Worm (Caenorhabditis elegans) whole organism, L4 larva: ENCODE measurements around the gene D1086.11.

ENCODE experiments used
- F49E8.2 ChIP-seq: sonication (generic microtip); optimal IDR thresholded peaks from 2 replicates; lab custom pipeline; 2016; ENCODE audit warnings: missing compliant biosample characterization, mild to moderate bottlenecking, missing genetic modification characterization, borderline replicate concordance
- R02D3.7 ChIP-seq: fragments of 150-350 bp; sonication (generic microtip); optimal IDR thresholded peaks from 3 replicates; lab custom pipeline; 2014; ENCODE audit warnings: missing biosample characterization, missing genetic modification characterization
- ZK337.2 ChIP-seq: fragments of 200-800 bp; sonication (Bioruptor generic); IDR thresholded peaks from 2 replicates; pipeline ENCODE4 v1.3.6; 2022; ENCODE audit warnings: missing genetic modification reagents, missing genetic modification characterization, missing compliant biosample characterization
- aha-1 ChIP-seq: fragments of 150-350 bp; peaks from one replicate; lab custom pipeline; 2014; ENCODE audit warnings: missing biosample characterization, missing genetic modification characterization
- ama-1 ChIP-seq: fragments of 150-350 bp; optimal IDR thresholded peaks from 2 replicates; lab custom pipeline; 2014; ENCODE audit warnings: inconsistent platforms, mixed read lengths
- ceh-20 ChIP-seq: fragments of 200-800 bp; sonication (Bioruptor generic); IDR thresholded peaks from 2 replicates; pipeline ENCODE4 v1.3.6; 2022; ENCODE audit warnings: missing genetic modification reagents, missing genetic modification characterization, missing compliant biosample characterization
- ceh-32 ChIP-seq: sonication (generic microtip); optimal IDR thresholded peaks from 2 replicates; lab custom pipeline; 2016; ENCODE audit warnings: mild to moderate bottlenecking, missing genetic modification characterization, missing compliant biosample characterization; ENCODE audit not compliant: poor library complexity
- cey-2 ChIP-seq: sonication (generic microtip); optimal IDR thresholded peaks from 3 replicates; lab custom pipeline; 2017; ENCODE audit warnings: missing genetic modification characterization, mild to moderate bottlenecking, missing compliant biosample characterization, antibody characterized with exemption, borderline replicate concordance; ENCODE audit not compliant: insufficient read depth
- daf-12 ChIP-seq: fragments of 150-350 bp; optimal IDR thresholded peaks from 2 replicates; lab custom pipeline; 2014; ENCODE audit warnings: missing biosample characterization, missing genetic modification reagents, missing genetic modification characterization
- daf-19 ChIP-seq: fragments of 200-800 bp; sonication (Bioruptor generic); conservative IDR thresholded peaks from 2 replicates; pipeline ENCODE4 v1.3.6; 2022; ENCODE audit warnings: missing genetic modification characterization, missing compliant biosample characterization
- dmd-9 ChIP-seq: fragments of 200-800 bp; sonication (Bioruptor generic); IDR thresholded peaks from 2 replicates; pipeline ENCODE4 v1.3.6; 2022; ENCODE audit warnings: missing genetic modification reagents, missing genetic modification characterization, missing compliant biosample characterization
- dpl-1 ChIP-seq: fragments of 150-350 bp; optimal IDR thresholded peaks from 2 replicates; lab custom pipeline; 2014; ENCODE audit warnings: missing biosample characterization, missing genetic modification reagents, missing genetic modification characterization
- dve-1 ChIP-seq: sonication (generic microtip); optimal IDR thresholded peaks from 2 replicates; lab custom pipeline; 2017; ENCODE audit warnings: antibody characterized with exemption, mild to moderate bottlenecking, missing genetic modification characterization, missing compliant biosample characterization; ENCODE audit not compliant: insufficient read depth
- fkh-10 ChIP-seq: fragments of 150-350 bp; optimal IDR thresholded peaks from 2 replicates; lab custom pipeline; 2014; ENCODE audit warnings: missing biosample characterization, missing genetic modification reagents, missing genetic modification characterization
- lin-13 ChIP-seq: fragments of 150-350 bp; optimal IDR thresholded peaks from 2 replicates; lab custom pipeline; 2014; ENCODE audit warnings: missing biosample characterization, missing genetic modification reagents, missing genetic modification characterization
- lin-38 ChIP-seq: fragments of 200-800 bp; sonication (Bioruptor generic); IDR thresholded peaks from 2 replicates; pipeline ENCODE4 v1.3.6; 2022; ENCODE audit warnings: missing genetic modification reagents, missing genetic modification characterization, missing compliant biosample characterization
- lin-39 ChIP-seq: fragments of 150-350 bp; optimal IDR thresholded peaks from 2 replicates; lab custom pipeline; 2014; ENCODE audit warnings: missing biosample characterization, missing genetic modification reagents, missing genetic modification characterization
- lir-3 ChIP-seq: sonication (generic microtip); optimal IDR thresholded peaks from 2 replicates; lab custom pipeline; 2016; ENCODE audit warnings: mild to moderate bottlenecking, missing genetic modification characterization, missing compliant biosample characterization
- madf-9 ChIP-seq: fragments of 200-800 bp; sonication (Bioruptor generic); conservative IDR thresholded peaks from 2 replicates; pipeline ENCODE4 v1.3.6; 2022; ENCODE audit warnings: missing genetic modification reagents, missing genetic modification characterization, missing compliant biosample characterization
- mxl-2 ChIP-seq: fragments of 200-800 bp; sonication (Bioruptor generic); conservative IDR thresholded peaks from 2 replicates; pipeline ENCODE4 v1.3.6; 2022; ENCODE audit warnings: missing genetic modification reagents, missing genetic modification characterization, missing compliant biosample characterization
- nhr-48 ChIP-seq: sonication (generic microtip); optimal IDR thresholded peaks from 2 replicates; lab custom pipeline; 2016; ENCODE audit warnings: mild to moderate bottlenecking, missing genetic modification characterization, missing compliant biosample characterization
- pha-4 ChIP-seq, 2 experiments: fragments of 150-350 bp in 1 of 2; fragments of 200-800 bp in 1 of 2; sonication (Bioruptor generic) in 1 of 2; IDR thresholded peaks in 1 of 2; optimal IDR thresholded peaks in 1 of 2; 2 replicates each; pipeline versions ENCODE4 v1.3.6 to Lab custom; 2014 to 2022; ENCODE audit warnings: missing genetic modification characterization in 2 of 2, missing genetic modification reagents in 2 of 2, missing biosample characterization in 1 of 2, missing compliant biosample characterization in 1 of 2
- set-16 ChIP-seq: fragments of 200-800 bp; sonication (Bioruptor generic); IDR thresholded peaks from 2 replicates; pipeline ENCODE4 v1.3.6; 2022; ENCODE audit warnings: missing genetic modification reagents, missing genetic modification characterization, missing compliant biosample characterization
- snpc-4 ChIP-seq: fragments of 150-350 bp; optimal IDR thresholded peaks from 2 replicates; lab custom pipeline; 2014; ENCODE audit warnings: missing biosample characterization, missing genetic modification characterization
- unc-62 ChIP-seq, 3 experiments: fragments of 150-350 bp in 1 of 3; sonication (generic microtip); optimal IDR thresholded peaks in 2 of 3; peaks in 1 of 3; 1 replicate in 1 of 3; 2 replicates in 2 of 3; lab custom pipeline; 2014 to 2017; ENCODE audit warnings: missing biosample characterization in 3 of 3, missing genetic modification characterization in 3 of 3, missing genetic modification reagents in 3 of 3, missing genotype in 1 of 3
- zfp-2 ChIP-seq: sonication (generic microtip); optimal IDR thresholded peaks from 2 replicates; lab custom pipeline; 2016; ENCODE audit warnings: mild to moderate bottlenecking, missing genetic modification characterization, missing compliant biosample characterization

Gene D1086.11

ce11 chrV:14067816-14068296 lies 6.4 kb upstream of the D1086.11 start, which contains the start of gene D1086.17:
TSS of gene D1086.17 (plus strand) at chrV:14067866.
- TF ChIP-seq aha-1 (tag; lab: Kevin White, UChicago) (peak; percentile 92), daf-19 (GFP tag; lab: Robert Waterston, UW) (no peak)

- peak in 1 of 2 experiments; percentile 90 for TF ChIP-seq unc-62 (GFP tag; optimal IDR thresholded peaks at IDR 0.05 in 1 of 2; lab: Kevin White, UChicago)
- no peak for TF ChIP-seq unc-62 (tag; optimal IDR thresholded peaks at IDR 0.05; lab: Kevin White, UChicago)
- no peak for TF ChIP-seq dmd-9
These were observed 4.4 kb upstream of the D1086.11 start for ce11 chrV:14069899-14070298.

ce11 chrV:14079501-14079900 lies 5.2 kb downstream of the D1086.11 start, which contains the start of gene D1086.6:
TSS of gene D1086.6 (plus strand) at chrV:14079801.
- TF ChIP-seq ZK337.2 (GFP tag; lab: Robert Waterston, UW) = no peak
- no peak for TF ChIP-seq F49E8.2 (tag; lab: Kevin White, UChicago)
- TF ChIP-seq ceh-20 (GFP tag; lab: Robert Waterston, UW) = no peak
- no peak for TF ChIP-seq dpl-1
- TF ChIP-seq R02D3.7 (tag; lab: Kevin White, UChicago) = no peak
- no peak for TF ChIP-seq cey-2 (tag; lab: Kevin White, UChicago)
- no peak for TF ChIP-seq unc-62 (GFP tag; optimal IDR thresholded peaks at IDR 0.05 in 1 of 2; lab: Kevin White, UChicago)
- TF ChIP-seq unc-62 (tag; optimal IDR thresholded peaks at IDR 0.05; lab: Kevin White, UChicago) = no peak
- TF ChIP-seq snpc-4 (tag; lab: Kevin White, UChicago) = no peak
- no peak for TF ChIP-seq madf-9
- TF ChIP-seq lin-38 = no peak
- TF ChIP-seq dve-1 = no peak
- TF ChIP-seq zfp-2 (tag; lab: Kevin White, UChicago) = no peak
- no peak for TF ChIP-seq lin-39 (tag; lab: Kevin White, UChicago)
- TF ChIP-seq dmd-9 = no peak
- TF ChIP-seq lir-3 = no peak
- TF ChIP-seq set-16 (GFP tag; lab: Robert Waterston, UW) = no peak
- no peak for TF ChIP-seq nhr-48 (tag; lab: Kevin White, UChicago)
- TF ChIP-seq daf-12 (tag; lab: Kevin White, UChicago) = no peak
- TF ChIP-seq, all 104 proteins: peak for 0

ce11 chrV:14082453-14082852 lies 8.2 kb downstream of the D1086.11 start, which contains the start of gene D1086.10:
TSS of gene D1086.10 (plus strand) at chrV:14082753.
- TF ChIP-seq dve-1 (peak; percentile 38), fkh-10 (GFP tag; lab: Kevin White, UChicago) (no peak), lir-3 (no peak), pha-4 (GFP tag; IDR thresholded peaks at IDR 0.05; lab: Robert Waterston, UW) (no peak), pha-4 (tag; optimal IDR thresholded peaks at IDR 0.05; lab: Kevin White, UChicago) (no peak)
- TF ChIP-seq, all 104 proteins: peak for 1

- TF ChIP-seq unc-62 (GFP tag; optimal IDR thresholded peaks at IDR 0.05 in 1 of 2; lab: Kevin White, UChicago) (peak in 1 of 2 experiments; percentile 49), unc-62 (tag; optimal IDR thresholded peaks at IDR 0.05; lab: Kevin White, UChicago) (no peak), dmd-9 (no peak), ama-1 (no peak), lin-13 (GFP tag; lab: Kevin White, UChicago) (no peak), mxl-2 (GFP tag; lab: Robert Waterston, UW) (no peak)
- TF ChIP-seq, all 104 proteins: peak for 1
These were observed 9.7 kb downstream of the D1086.11 start, which contains the start of gene D1086.7 for ce11 chrV:14083970-14084369. TSS of gene D1086.7 (plus strand) at chrV:14084270.

ce11 chrV:14085589-14085988 lies 11.3 kb downstream of the D1086.11 start, which contains the start of gene D1086.18:
TSS of gene D1086.18 (plus strand) at chrV:14085889.
- TF ChIP-seq ceh-32 (tag; lab: Kevin White, UChicago) = no peak
- TF ChIP-seq, all 104 proteins: peak for 0

- TF ChIP-seq lin-13 (GFP tag; lab: Kevin White, UChicago) = no peak
These were observed 13.8 kb downstream of the D1086.11 start, which contains the start of gene D1086.19 for ce11 chrV:14088051-14088450. TSS of gene D1086.19 (plus strand) at chrV:14088351.
